Fruit fly (Drosophila melanogaster): Measurements from ENCODE around the gene barr.

DNA sequence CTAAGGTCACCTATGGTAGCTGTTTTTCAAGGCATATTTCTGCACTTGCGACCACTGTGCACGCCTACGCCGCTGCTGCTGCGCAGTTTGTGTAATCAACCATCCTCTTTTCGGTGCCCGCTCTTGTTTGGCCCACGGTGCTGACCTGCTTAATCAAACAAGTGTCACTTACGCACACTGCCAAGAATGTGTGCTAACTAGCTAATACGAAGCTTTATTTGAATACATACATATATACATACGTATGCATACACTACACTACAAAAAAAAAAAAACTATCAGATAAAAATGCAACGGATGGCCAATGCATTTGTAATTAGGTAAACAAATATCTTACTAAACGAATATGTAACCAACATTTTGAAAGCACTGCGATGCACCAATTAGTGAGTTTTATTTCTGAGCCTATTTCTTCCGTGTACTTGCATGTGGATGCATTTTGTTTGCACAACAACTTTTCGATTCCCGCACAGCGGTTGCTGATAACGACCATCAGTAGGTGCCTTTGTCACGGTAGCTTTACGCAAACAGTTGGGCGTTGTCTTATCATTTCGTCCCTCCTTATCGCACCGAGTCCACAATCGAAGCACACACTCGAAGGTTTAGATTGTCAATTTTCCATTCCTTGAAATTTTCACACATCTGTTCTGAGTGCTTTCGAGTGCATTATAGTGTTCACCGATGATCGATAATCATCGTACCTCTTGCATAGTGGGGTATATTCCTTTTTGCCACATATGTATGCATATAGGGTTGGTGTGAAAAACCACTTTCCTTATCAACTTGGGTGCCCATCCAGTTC lies 25.3 kb upstream of the barr start:
- peak; percentile 90 for TF ChIP-seq CG11617 (GFP tag; optimal IDR thresholded peaks at IDR 0.05)
- peak; percentile 90 for TF ChIP-seq CG14711 (tag; optimal IDR thresholded peaks at IDR 0.05)
- peak; percentile 94 for TF ChIP-seq CG33017 (tag; optimal IDR thresholded peaks at IDR 0.05)
- TF ChIP-seq CG5204 (GFP tag; optimal IDR thresholded peaks at IDR 0.05): peak; percentile 86
- peak; percentile 30 for TF ChIP-seq CG1620 (GFP tag; optimal IDR thresholded peaks at IDR 0.05)
- peak; percentile 92 for TF ChIP-seq CG12768 (GFP tag; optimal IDR thresholded peaks at IDR 0.05)
- TF ChIP-seq cic (GFP tag; optimal IDR thresholded peaks at IDR 0.05): peak; percentile 95
- peak; percentile 29 for TF ChIP-seq toe (GFP tag; optimal IDR thresholded peaks at IDR 0.05)
- TF ChIP-seq kay (GFP tag; ENCODE audit: borderline replicate concordance): no peak
- peak; percentile 67 for TF ChIP-seq CG7045 (GFP tag; optimal IDR thresholded peaks at IDR 0.05)
- TF ChIP-seq bab1 (GFP tag; optimal IDR thresholded peaks at IDR 0.05): peak; percentile 31

Data from whole organism, adult.